Worm (Caenorhabditis elegans) whole organism, mixed stage, embryonic: ENCODE measurements around the gene aat-8.

ENCODE experiments used
- M03D4.4 ChIP-seq: sonication (generic microtip); optimal IDR thresholded peaks from 2 replicates; lab custom pipeline; 2017; ENCODE audit warnings: mild to moderate bottlenecking, missing genetic modification characterization, missing compliant biosample characterization
- bed-3 ChIP-seq: fragments of 200-800 bp; sonication (Bioruptor generic); optimal IDR thresholded peaks from 3 replicates; lab custom pipeline; 2018; ENCODE audit warnings: mild to moderate bottlenecking, missing genetic modification characterization, moderate library complexity, missing compliant biosample characterization
- blmp-1 ChIP-seq: fragments of 150-350 bp; optimal IDR thresholded peaks from 2 replicates; lab custom pipeline; 2014; ENCODE audit warnings: missing biosample characterization, missing genetic modification characterization
- ceh-39 ChIP-seq: fragments of 150-350 bp; optimal IDR thresholded peaks from 2 replicates; lab custom pipeline; 2014; ENCODE audit warnings: missing biosample characterization, missing genetic modification characterization
- ceh-83 ChIP-seq: fragments of 200-800 bp; sonication (Bioruptor generic); optimal IDR thresholded peaks from 2 replicates; lab custom pipeline; 2018; ENCODE audit warnings: mild to moderate bottlenecking, missing genetic modification characterization, missing compliant biosample characterization
- ces-1 ChIP-seq: fragments of 150-350 bp; optimal IDR thresholded peaks from 2 replicates; lab custom pipeline; 2014; ENCODE audit warnings: missing biosample characterization, missing genetic modification reagents, missing genetic modification characterization
- cnd-1 ChIP-seq: fragments of 200-800 bp; sonication (Bioruptor generic); optimal IDR thresholded peaks from 2 replicates; lab custom pipeline; 2018; ENCODE audit warnings: mild to moderate bottlenecking, missing genetic modification characterization, missing compliant biosample characterization
- elt-1 ChIP-seq: sonication (generic microtip); optimal IDR thresholded peaks from 2 replicates; lab custom pipeline; 2017; ENCODE audit warnings: missing genetic modification characterization, mild to moderate bottlenecking, missing compliant biosample characterization, antibody characterized with exemption, moderate library complexity, borderline replicate concordance; ENCODE audit not compliant: insufficient read depth
- elt-3 ChIP-seq: fragments of 150-350 bp; optimal IDR thresholded peaks from 2 replicates; lab custom pipeline; 2014; ENCODE audit warnings: missing biosample characterization, missing genetic modification characterization
- flh-1 ChIP-seq: fragments of 200-800 bp; sonication (Bioruptor generic); optimal IDR thresholded peaks from 2 replicates; lab custom pipeline; 2018; ENCODE audit warnings: mild to moderate bottlenecking, missing genetic modification characterization, moderate library complexity, missing compliant biosample characterization
- ham-2 ChIP-seq: fragments of 200-800 bp; sonication (Bioruptor generic); optimal IDR thresholded peaks from 2 replicates; lab custom pipeline; 2018; ENCODE audit warnings: mild to moderate bottlenecking, missing genetic modification characterization, missing compliant biosample characterization
- hlh-1 ChIP-seq: fragments of 150-350 bp; optimal IDR thresholded peaks from 2 replicates; lab custom pipeline; 2014; ENCODE audit warnings: missing biosample characterization, missing genetic modification reagents, missing genetic modification characterization
- lin-13 ChIP-seq: fragments of 150-350 bp; optimal IDR thresholded peaks from 2 replicates; lab custom pipeline; 2014; ENCODE audit warnings: missing biosample characterization, missing genetic modification characterization
- lin-32 ChIP-seq: fragments of 200-800 bp; sonication (Bioruptor generic); optimal IDR thresholded peaks from 2 replicates; lab custom pipeline; 2018; ENCODE audit warnings: mild to moderate bottlenecking, missing genetic modification characterization, missing compliant biosample characterization
- lsy-2 ChIP-seq: fragments of 150-350 bp; optimal IDR thresholded peaks from 2 replicates; lab custom pipeline; 2014; ENCODE audit warnings: missing biosample characterization, missing genetic modification characterization
- mab-5 ChIP-seq: fragments of 150-350 bp; optimal IDR thresholded peaks from 2 replicates; lab custom pipeline; 2014; ENCODE audit warnings: missing biosample characterization, missing genetic modification characterization
- mep-1 ChIP-seq: fragments of 150-350 bp; optimal IDR thresholded peaks from 2 replicates; lab custom pipeline; 2017; ENCODE audit warnings: missing biosample characterization, missing genetic modification reagents, missing genetic modification characterization, inconsistent platforms
- mls-2 ChIP-seq: sonication (generic microtip); optimal IDR thresholded peaks from 2 replicates; lab custom pipeline; 2016; ENCODE audit warnings: mild to moderate bottlenecking, missing genetic modification characterization, moderate library complexity, missing compliant biosample characterization
- nhr-2 ChIP-seq: fragments of 150-350 bp; optimal IDR thresholded peaks from 2 replicates; lab custom pipeline; 2014; ENCODE audit warnings: missing biosample characterization, missing genetic modification characterization
- nhr-28 ChIP-seq: fragments of 150-350 bp; optimal IDR thresholded peaks from 2 replicates; lab custom pipeline; 2014; ENCODE audit warnings: missing biosample characterization, missing genetic modification characterization
- nhr-76 ChIP-seq: sonication (generic microtip); optimal IDR thresholded peaks from 2 replicates; lab custom pipeline; 2017; ENCODE audit warnings: missing biosample characterization, missing genetic modification characterization
- pha-4 ChIP-seq: fragments of 150-350 bp; optimal IDR thresholded peaks from 2 replicates; lab custom pipeline; 2018; ENCODE audit warnings: missing biosample characterization, missing genetic modification reagents, missing genetic modification characterization
- sem-2 ChIP-seq: fragments of 200-800 bp; sonication (Bioruptor generic); optimal IDR thresholded peaks from 2 replicates; lab custom pipeline; 2018; ENCODE audit warnings: mild to moderate bottlenecking, missing genetic modification characterization, missing compliant biosample characterization
- sptf-1 ChIP-seq: sonication (generic microtip); optimal IDR thresholded peaks from 2 replicates; lab custom pipeline; 2017; ENCODE audit warnings: mild to moderate bottlenecking, missing genetic modification characterization, moderate library complexity, missing compliant biosample characterization
- unc-120 ChIP-seq: sonication (generic microtip); optimal IDR thresholded peaks from 2 replicates; lab custom pipeline; 2017; ENCODE audit warnings: missing genetic modification characterization, missing compliant biosample characterization; ENCODE audit not compliant: poor library complexity, severe bottlenecking
- unc-62 ChIP-seq: fragments of 150-350 bp; optimal IDR thresholded peaks from 2 replicates; lab custom pipeline; 2014; ENCODE audit warnings: missing biosample characterization, missing genetic modification reagents, missing genetic modification characterization
- zip-8 ChIP-seq: fragments of 150-350 bp; optimal IDR thresholded peaks from 2 replicates; lab custom pipeline; 2014; ENCODE audit warnings: missing biosample characterization, missing genetic modification characterization
- ztf-11 ChIP-seq: fragments of 150-350 bp; optimal IDR thresholded peaks from 2 replicates; lab custom pipeline; 2014; ENCODE audit warnings: missing biosample characterization, missing genetic modification characterization

Gene aat-8

ce11 chrIV:3847489-3847888 is 17.4 kb downstream of the aat-8 start:
- TF ChIP-seq mls-2 (tag; lab: Kevin White, UChicago), result no peak
- no peak for TF ChIP-seq ceh-39 (tag; lab: Kevin White, UChicago)
- no peak for TF ChIP-seq ceh-83 (GFP tag; lab: Kevin White, UChicago)
- TF ChIP-seq ces-1 (GFP tag; lab: Kevin White, UChicago), result peak; percentile 86

- peak; percentile 79 for TF ChIP-seq zip-8 (tag; lab: Kevin White, UChicago)
- no peak for TF ChIP-seq bed-3 (GFP tag; lab: Kevin White, UChicago)
- TF ChIP-seq lsy-2 (tag; lab: Kevin White, UChicago), result no peak
- TF ChIP-seq elt-3 (tag; lab: Kevin White, UChicago), result no peak
- TF ChIP-seq pha-4 (tag; lab: Kevin White, UChicago), result no peak
- peak; percentile 87 for TF ChIP-seq nhr-2 (tag; lab: Kevin White, UChicago)
- TF ChIP-seq lin-13 (tag; lab: Kevin White, UChicago), result no peak
- no peak for TF ChIP-seq elt-1
- TF ChIP-seq, all 35 proteins: peak for 2
Measured at ce11 chrIV:3844584-3844983, 20.3 kb downstream of the aat-8 start.

ce11 chrIV:3844004-3844403 is 20.8 kb downstream of the aat-8 start:
- no peak for TF ChIP-seq ham-2
- TF ChIP-seq mab-5 (tag; lab: Kevin White, UChicago), result no peak
- TF ChIP-seq nhr-76 (tag; lab: Kevin White, UChicago), result no peak
- TF ChIP-seq ztf-11 (tag; lab: Kevin White, UChicago), result no peak
- no peak for TF ChIP-seq unc-62 (GFP tag; lab: Kevin White, UChicago)
- no peak for TF ChIP-seq hlh-1
- no peak for TF ChIP-seq flh-1 (GFP tag; lab: Kevin White, UChicago)
- peak; percentile 22 for TF ChIP-seq lin-32 (GFP tag; lab: Kevin White, UChicago)
- TF ChIP-seq cnd-1 (tag; lab: Kevin White, UChicago), result peak; percentile 47

DNA sequence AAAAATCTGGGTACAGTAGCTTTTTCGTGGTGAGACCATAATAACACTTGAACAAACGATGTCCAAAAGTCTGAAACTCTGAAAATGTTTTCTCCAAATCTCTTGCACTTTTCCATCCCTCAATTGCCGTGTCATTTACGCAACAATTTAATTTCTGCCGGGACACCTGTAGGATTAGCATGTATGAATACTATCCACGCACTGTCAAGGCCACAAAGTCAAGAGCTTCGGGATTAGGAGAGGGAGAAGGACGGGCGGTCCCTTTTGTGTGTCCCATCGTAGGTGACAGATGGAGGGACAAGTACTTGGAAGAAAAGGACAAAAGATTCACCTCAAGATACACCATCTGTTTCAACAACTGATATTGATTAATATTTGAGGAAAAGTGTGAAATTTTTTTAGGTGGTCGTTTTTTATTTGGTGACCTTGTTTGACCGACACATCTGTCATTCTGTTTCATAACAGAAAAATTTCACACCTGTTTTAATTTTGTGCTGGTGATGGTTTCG is 21.8 kb downstream of the aat-8 start:
- TF ChIP-seq nhr-28 (tag; lab: Kevin White, UChicago) (no peak), lin-32 (GFP tag; lab: Kevin White, UChicago) (no peak), ztf-11 (tag; lab: Kevin White, UChicago) (peak; percentile 13), sptf-1 (tag; lab: Kevin White, UChicago) (no peak), ces-1 (GFP tag; lab: Kevin White, UChicago) (no peak), cnd-1 (tag; lab: Kevin White, UChicago) (peak; percentile 92), nhr-2 (tag; lab: Kevin White, UChicago) (peak; percentile 96), unc-62 (GFP tag; lab: Kevin White, UChicago) (peak; percentile 7), M03D4.4 (tag; lab: Kevin White, UChicago) (no peak)
- TF ChIP-seq, all 35 proteins: peak for 4

DNA sequence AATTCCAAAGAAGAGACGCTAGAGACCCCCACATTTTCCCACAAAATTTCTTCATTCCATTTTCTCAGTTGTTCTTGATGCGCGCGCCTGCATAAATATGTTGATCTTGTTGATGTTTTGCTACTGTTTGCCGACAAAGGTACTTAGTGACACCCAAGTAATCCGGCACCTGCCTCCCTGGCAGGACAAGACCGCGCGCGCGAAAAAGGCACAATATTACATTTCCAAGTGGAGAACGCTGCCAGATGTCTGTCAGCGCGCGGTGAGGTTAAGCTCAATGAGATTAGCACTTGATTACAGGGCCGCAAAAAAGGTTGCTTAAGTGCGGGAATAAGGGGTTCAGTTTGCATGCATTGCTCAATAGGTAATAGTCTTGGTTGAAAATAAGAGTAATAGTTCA is 23.2 kb downstream of the aat-8 start:
- TF ChIP-seq ces-1 (GFP tag; lab: Kevin White, UChicago) (peak; percentile 59), unc-120 (tag; lab: Kevin White, UChicago) (no peak), nhr-2 (tag; lab: Kevin White, UChicago) (peak; percentile 54)

DNA sequence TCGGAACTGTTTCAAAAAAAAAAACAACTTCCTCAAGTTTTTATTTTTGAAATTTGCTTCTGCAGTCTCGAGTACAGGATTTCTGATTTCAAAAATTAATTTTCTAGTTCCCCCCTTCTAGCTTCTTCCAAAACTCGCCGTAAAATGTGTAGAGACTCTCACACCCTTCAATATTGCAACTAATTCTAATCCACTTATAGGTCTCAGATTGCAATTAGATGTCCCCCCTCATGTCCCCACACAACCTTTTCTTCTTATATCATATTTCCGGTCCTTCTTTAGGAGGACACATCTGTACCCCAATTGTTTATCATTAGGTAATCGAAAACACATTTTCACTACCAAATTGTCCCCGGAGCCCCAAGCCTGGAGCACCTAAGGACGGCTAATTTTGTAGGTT is 24.4 kb downstream of the aat-8 start:
- TF ChIP-seq lin-32 (GFP tag; lab: Kevin White, UChicago) (no peak), mep-1 (tag; lab: Kevin White, UChicago) (no peak), sem-2 (GFP tag; lab: Kevin White, UChicago) (no peak), hlh-1 (no peak), lsy-2 (tag; lab: Kevin White, UChicago) (no peak), sptf-1 (tag; lab: Kevin White, UChicago) (no peak), nhr-2 (tag; lab: Kevin White, UChicago) (peak; percentile 22), nhr-28 (tag; lab: Kevin White, UChicago) (no peak), bed-3 (GFP tag; lab: Kevin White, UChicago) (no peak), ces-1 (GFP tag; lab: Kevin White, UChicago) (peak; percentile 90), mls-2 (tag; lab: Kevin White, UChicago) (no peak), blmp-1 (tag; lab: Kevin White, UChicago) (no peak), flh-1 (GFP tag; lab: Kevin White, UChicago) (no peak)
